Worm (Caenorhabditis elegans): ENCODE measurements around the gene F57C12.2.

- no peak for TF ChIP-seq Y5F2A.4 (GFP tag; optimal IDR thresholded peaks at IDR 0.05)
- no peak for TF ChIP-seq ZK337.2 (GFP tag; IDR thresholded peaks at IDR 0.05)
- no peak for TF ChIP-seq pqm-1 (tag; optimal IDR thresholded peaks at IDR 0.05)
- TF ChIP-seq nhr-77 (tag; optimal IDR thresholded peaks at IDR 0.05): no peak
- no peak for TF ChIP-seq R02D3.7 (tag; optimal IDR thresholded peaks at IDR 0.05)
- no peak for TF ChIP-seq skn-1 (tag; optimal IDR thresholded peaks at IDR 0.05)
- TF ChIP-seq aha-1 (tag): peak; percentile 41
Measured at ce11 chrX:585598-586217, 34.5 kb upstream of the F57C12.2 start.
